Worm (Caenorhabditis elegans) whole organism, L4 larva: ENCODE results near the gene pgp-4.

Source experiments
- D1046.2 ChIP-seq: fragments of 200-800 bp; sonication (Bioruptor generic); IDR thresholded peaks from 2 replicates; pipeline ENCODE4 v1.3.6; 2022; ENCODE audit warnings: missing genetic modification characterization, missing compliant biosample characterization
- F44E2.7 ChIP-seq: fragments of 200-800 bp; sonication (Bioruptor generic); IDR thresholded peaks from 2 replicates; pipeline ENCODE4 v2.1.2; 2022; ENCODE audit warnings: missing genetic modification characterization, missing compliant biosample characterization
- F49E8.2 ChIP-seq: sonication (generic microtip); optimal IDR thresholded peaks from 2 replicates; lab custom pipeline; 2016; ENCODE audit warnings: missing compliant biosample characterization, mild to moderate bottlenecking, missing genetic modification characterization, borderline replicate concordance
- R02D3.7 ChIP-seq: fragments of 150-350 bp; sonication (generic microtip); optimal IDR thresholded peaks from 3 replicates; lab custom pipeline; 2014; ENCODE audit warnings: missing biosample characterization, missing genetic modification characterization
- T20F7.1 ChIP-seq: fragments of 200-800 bp; sonication (Bioruptor generic); optimal IDR thresholded peaks from 2 replicates; lab custom pipeline; 2018; ENCODE audit warnings: mild to moderate bottlenecking, missing genetic modification characterization, missing compliant biosample characterization
- Y48G9A.11 ChIP-seq: fragments of 200-800 bp; sonication (Bioruptor generic); IDR thresholded peaks from 2 replicates; pipeline ENCODE4 v1.3.6; 2022; ENCODE audit warnings: missing genetic modification reagents, missing genetic modification characterization, missing compliant biosample characterization
- ZK337.2 ChIP-seq: fragments of 200-800 bp; sonication (Bioruptor generic); IDR thresholded peaks from 2 replicates; pipeline ENCODE4 v1.3.6; 2022; ENCODE audit warnings: missing genetic modification reagents, missing genetic modification characterization, missing compliant biosample characterization
- ZK546.5 ChIP-seq, 2 experiments: sonication (generic microtip); optimal IDR thresholded peaks; 2 replicates each; lab custom pipeline; 2017; ENCODE audit warnings: missing biosample characterization in 2 of 2, missing genetic modification characterization in 2 of 2
- aha-1 ChIP-seq: fragments of 150-350 bp; peaks from one replicate; lab custom pipeline; 2014; ENCODE audit warnings: missing biosample characterization, missing genetic modification characterization
- aly-2 ChIP-seq: sonication (generic microtip); optimal IDR thresholded peaks from 2 replicates; lab custom pipeline; 2018; ENCODE audit warnings: missing biosample characterization, missing genetic modification characterization
- arid-1 ChIP-seq: fragments of 200-800 bp; sonication (Bioruptor generic); conservative IDR thresholded peaks from 2 replicates; pipeline ENCODE4 v1.3.6; 2022; ENCODE audit warnings: missing genetic modification reagents, missing genetic modification characterization, missing compliant biosample characterization
- ceh-20 ChIP-seq: fragments of 200-800 bp; sonication (Bioruptor generic); IDR thresholded peaks from 2 replicates; pipeline ENCODE4 v1.3.6; 2022; ENCODE audit warnings: missing genetic modification reagents, missing genetic modification characterization, missing compliant biosample characterization
- ceh-28 ChIP-seq: fragments of 150-350 bp; optimal IDR thresholded peaks from 2 replicates; lab custom pipeline; 2014; ENCODE audit warnings: missing biosample characterization, missing genetic modification reagents, missing genetic modification characterization
- ceh-32 ChIP-seq: sonication (generic microtip); optimal IDR thresholded peaks from 2 replicates; lab custom pipeline; 2016; ENCODE audit warnings: mild to moderate bottlenecking, missing genetic modification characterization, missing compliant biosample characterization; ENCODE audit not compliant: poor library complexity
- cey-2 ChIP-seq: sonication (generic microtip); optimal IDR thresholded peaks from 3 replicates; lab custom pipeline; 2017; ENCODE audit warnings: missing genetic modification characterization, mild to moderate bottlenecking, missing compliant biosample characterization, antibody characterized with exemption, borderline replicate concordance; ENCODE audit not compliant: insufficient read depth
- daf-19 ChIP-seq: fragments of 200-800 bp; sonication (Bioruptor generic); conservative IDR thresholded peaks from 2 replicates; pipeline ENCODE4 v1.3.6; 2022; ENCODE audit warnings: missing genetic modification characterization, missing compliant biosample characterization
- dmd-9 ChIP-seq: fragments of 200-800 bp; sonication (Bioruptor generic); IDR thresholded peaks from 2 replicates; pipeline ENCODE4 v1.3.6; 2022; ENCODE audit warnings: missing genetic modification reagents, missing genetic modification characterization, missing compliant biosample characterization
- dpl-1 ChIP-seq: fragments of 150-350 bp; optimal IDR thresholded peaks from 2 replicates; lab custom pipeline; 2014; ENCODE audit warnings: missing biosample characterization, missing genetic modification reagents, missing genetic modification characterization
- duxl-1 ChIP-seq: sonication (generic microtip); optimal IDR thresholded peaks from 2 replicates; lab custom pipeline; 2016; ENCODE audit warnings: mild to moderate bottlenecking, missing genetic modification characterization, moderate library complexity, missing compliant biosample characterization; ENCODE audit not compliant: poor library complexity
- egl-43 ChIP-seq: fragments of 200-800 bp; sonication (Bioruptor generic); IDR thresholded peaks from 2 replicates; pipeline ENCODE4 v1.3.6; 2022; ENCODE audit warnings: missing genetic modification reagents, missing genetic modification characterization, missing compliant biosample characterization
- fkh-10 ChIP-seq: fragments of 150-350 bp; optimal IDR thresholded peaks from 2 replicates; lab custom pipeline; 2014; ENCODE audit warnings: missing biosample characterization, missing genetic modification reagents, missing genetic modification characterization
- gei-8 ChIP-seq: fragments of 200-800 bp; sonication (Bioruptor generic); optimal IDR thresholded peaks from 2 replicates; lab custom pipeline; 2018; ENCODE audit warnings: mild to moderate bottlenecking, missing genetic modification characterization, missing compliant biosample characterization
- hlh-11 ChIP-seq: fragments of 200-800 bp; sonication (Bioruptor generic); optimal IDR thresholded peaks from 2 replicates; lab custom pipeline; 2018; ENCODE audit warnings: mild to moderate bottlenecking, missing genetic modification characterization, missing compliant biosample characterization
- hlh-30 ChIP-seq: sonication (generic microtip); optimal IDR thresholded peaks from 2 replicates; lab custom pipeline; 2017; ENCODE audit warnings: antibody characterized with exemption, mild to moderate bottlenecking, missing genetic modification characterization, missing compliant biosample characterization; ENCODE audit not compliant: insufficient read depth
- hmg-1.1 ChIP-seq: fragments of 200-800 bp; sonication (Bioruptor generic); IDR thresholded peaks from 2 replicates; pipeline ENCODE4 v1.3.6; 2022; ENCODE audit warnings: missing genetic modification reagents, missing genetic modification characterization, missing compliant biosample characterization
- jun-1 ChIP-seq: fragments of 150-350 bp; optimal IDR thresholded peaks from 2 replicates; lab custom pipeline; 2014; ENCODE audit warnings: missing biosample characterization, missing genetic modification reagents, missing genetic modification characterization
- lin-29 ChIP-seq: fragments of 200-800 bp; sonication (Bioruptor generic); IDR thresholded peaks from 2 replicates; pipeline ENCODE4 v1.3.6; 2022; ENCODE audit warnings: missing genetic modification reagents, missing genetic modification characterization, missing compliant biosample characterization
- lir-3 ChIP-seq: sonication (generic microtip); optimal IDR thresholded peaks from 2 replicates; lab custom pipeline; 2016; ENCODE audit warnings: mild to moderate bottlenecking, missing genetic modification characterization, missing compliant biosample characterization
- mdl-1 ChIP-seq, 2 experiments: fragments of 150-350 bp in 1 of 2; sonication (generic microtip) in 1 of 2; optimal IDR thresholded peaks; 2 replicates each; lab custom pipeline; 2014 to 2017; ENCODE audit warnings: missing biosample characterization in 2 of 2, missing genetic modification characterization in 2 of 2
- mep-1 ChIP-seq: fragments of 150-350 bp; sonication (generic microtip); optimal IDR thresholded peaks from 3 replicates; lab custom pipeline; 2014; ENCODE audit warnings: missing biosample characterization, missing genetic modification characterization
- nhr-10 ChIP-seq: fragments of 150-350 bp; optimal IDR thresholded peaks from 2 replicates; lab custom pipeline; 2014; ENCODE audit warnings: missing biosample characterization, missing genetic modification characterization
- nhr-102 ChIP-seq: sonication (generic microtip); optimal IDR thresholded peaks from 2 replicates; lab custom pipeline; 2016; ENCODE audit warnings: mild to moderate bottlenecking, missing genetic modification characterization, moderate library complexity, missing compliant biosample characterization
- nhr-111 ChIP-seq: fragments of 200-800 bp; sonication (Bioruptor generic); optimal IDR thresholded peaks from 2 replicates; lab custom pipeline; 2018; ENCODE audit warnings: mild to moderate bottlenecking, missing genetic modification characterization, missing compliant biosample characterization
- nhr-28 ChIP-seq: fragments of 150-350 bp; optimal IDR thresholded peaks from 2 replicates; lab custom pipeline; 2014; ENCODE audit warnings: missing biosample characterization, missing genetic modification characterization
- nhr-6 ChIP-seq: fragments of 150-350 bp; optimal IDR thresholded peaks from 2 replicates; lab custom pipeline; 2014; ENCODE audit warnings: missing biosample characterization, missing genetic modification characterization
- pha-4 ChIP-seq, 2 experiments: fragments of 150-350 bp in 1 of 2; fragments of 200-800 bp in 1 of 2; sonication (Bioruptor generic) in 1 of 2; IDR thresholded peaks in 1 of 2; optimal IDR thresholded peaks in 1 of 2; 2 replicates each; pipeline versions ENCODE4 v1.3.6 to Lab custom; 2014 to 2022; ENCODE audit warnings: missing genetic modification characterization in 2 of 2, missing genetic modification reagents in 2 of 2, missing biosample characterization in 1 of 2, missing compliant biosample characterization in 1 of 2
- pqm-1 ChIP-seq: sonication (generic microtip); optimal IDR thresholded peaks from 2 replicates; lab custom pipeline; 2017; ENCODE audit warnings: missing biosample characterization, missing genetic modification characterization
- rbr-2 ChIP-seq: sonication (generic microtip); optimal IDR thresholded peaks from 2 replicates; lab custom pipeline; 2016; ENCODE audit warnings: missing genotype, missing genetic modification characterization, missing compliant biosample characterization
- tag-97 ChIP-seq: fragments of 200-800 bp; sonication (Bioruptor generic); IDR thresholded peaks from 2 replicates; pipeline ENCODE4 v1.3.6; 2022; ENCODE audit warnings: missing genetic modification characterization, missing compliant biosample characterization
- unc-130 ChIP-seq: sonication (generic microtip); optimal IDR thresholded peaks from 2 replicates; lab custom pipeline; 2016; ENCODE audit warnings: missing genetic modification reagents, missing genetic modification characterization, missing compliant biosample characterization
- unc-62 ChIP-seq, 3 experiments: fragments of 150-350 bp in 1 of 3; sonication (generic microtip); optimal IDR thresholded peaks in 2 of 3; peaks in 1 of 3; 1 replicate in 1 of 3; 2 replicates in 2 of 3; lab custom pipeline; 2014 to 2017; ENCODE audit warnings: missing biosample characterization in 3 of 3, missing genetic modification characterization in 3 of 3, missing genetic modification reagents in 3 of 3, missing genotype in 1 of 3
- zip-2 ChIP-seq: fragments of 150-350 bp; optimal IDR thresholded peaks from 2 replicates; lab custom pipeline; 2014; ENCODE audit warnings: missing biosample characterization, missing genetic modification characterization

The pgp-4 gene

DNA sequence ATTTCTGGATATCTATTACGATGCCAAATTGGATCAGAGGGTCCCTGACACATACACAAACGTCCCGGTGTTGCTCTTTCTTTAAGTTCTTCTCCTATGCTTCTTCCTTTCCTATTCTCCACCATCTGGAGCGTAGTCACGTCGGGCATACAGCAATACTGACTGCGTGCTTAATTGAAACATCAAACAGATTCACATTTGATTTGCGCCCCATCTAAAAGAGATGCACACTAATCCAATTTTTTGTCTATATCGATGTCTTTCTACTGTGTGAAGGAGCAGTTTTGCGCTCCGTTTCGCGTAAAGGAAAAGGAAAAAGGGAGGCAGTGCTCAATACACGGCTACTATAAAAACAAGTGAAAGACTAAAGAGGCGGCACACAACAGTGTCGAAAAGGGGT is 28.9 kb upstream of the pgp-4 start:
- TF ChIP-seq zip-2 (tag; lab: Kevin White, UChicago): no peak
- TF ChIP-seq dpl-1 (GFP tag; lab: Kevin White, UChicago): no peak
- TF ChIP-seq ceh-32 (tag; lab: Kevin White, UChicago): no peak
- no peak for TF ChIP-seq F44E2.7 (GFP tag; lab: Robert Waterston, UW)
- TF ChIP-seq duxl-1: no peak
- TF ChIP-seq lin-29 (GFP tag; lab: Robert Waterston, UW): no peak
- no peak for TF ChIP-seq fkh-10 (GFP tag; lab: Kevin White, UChicago)
- TF ChIP-seq mep-1 (tag; lab: Kevin White, UChicago): no peak
- TF ChIP-seq aly-2 (tag; lab: Kevin White, UChicago): no peak
- TF ChIP-seq R02D3.7 (tag; lab: Kevin White, UChicago): no peak
- TF ChIP-seq lir-3 (tag; lab: Kevin White, UChicago): no peak
- TF ChIP-seq aha-1: no peak
- TF ChIP-seq ZK546.5 (tag; optimal IDR thresholded peaks at IDR 0.05; lab: Kevin White, UChicago): no peak
- no peak for TF ChIP-seq egl-43
- TF ChIP-seq unc-130: no peak
- TF ChIP-seq nhr-6 (tag; lab: Kevin White, UChicago): no peak
- TF ChIP-seq ceh-28 (tag; lab: Kevin White, UChicago): no peak
- TF ChIP-seq jun-1 (tag; lab: Kevin White, UChicago): no peak
- no peak for TF ChIP-seq nhr-28 (tag; lab: Kevin White, UChicago)

DNA sequence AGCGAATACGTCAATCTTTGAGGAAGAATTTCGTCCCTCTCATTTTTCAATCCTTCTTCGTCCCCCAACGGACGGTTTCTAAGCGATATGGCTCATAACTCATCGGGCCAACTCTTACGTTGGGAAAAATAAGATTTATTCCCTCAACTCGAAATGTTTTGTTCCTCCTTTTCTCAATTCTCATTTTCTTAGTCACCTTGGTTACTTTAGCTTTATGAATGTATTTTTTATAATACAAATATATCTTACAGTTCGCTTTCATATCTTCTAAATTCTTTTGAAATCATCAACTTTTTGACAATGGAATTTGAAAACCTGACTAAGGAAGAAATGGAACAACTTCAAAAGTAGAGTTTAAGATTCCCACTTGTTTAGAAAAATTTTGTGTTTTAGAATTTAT is 28.2 kb upstream of the pgp-4 start, which contains the start of gene npr-9:
npr-9 (plus strand) TSS at position 301 of the 400 bp plus-strand sequence.
- TF ChIP-seq Y48G9A.11 (GFP tag; lab: Robert Waterston, UW): no peak
- TF ChIP-seq unc-62 (GFP tag; optimal IDR thresholded peaks at IDR 0.05 in 1 of 2; lab: Kevin White, UChicago): peak in 1 of 2 experiments; percentile 13
- no peak for TF ChIP-seq unc-62 (tag; optimal IDR thresholded peaks at IDR 0.05; lab: Kevin White, UChicago)
- no peak for TF ChIP-seq ZK337.2 (GFP tag; lab: Robert Waterston, UW)
- TF ChIP-seq aha-1: peak; percentile 63
- TF ChIP-seq ceh-20: no peak

DNA sequence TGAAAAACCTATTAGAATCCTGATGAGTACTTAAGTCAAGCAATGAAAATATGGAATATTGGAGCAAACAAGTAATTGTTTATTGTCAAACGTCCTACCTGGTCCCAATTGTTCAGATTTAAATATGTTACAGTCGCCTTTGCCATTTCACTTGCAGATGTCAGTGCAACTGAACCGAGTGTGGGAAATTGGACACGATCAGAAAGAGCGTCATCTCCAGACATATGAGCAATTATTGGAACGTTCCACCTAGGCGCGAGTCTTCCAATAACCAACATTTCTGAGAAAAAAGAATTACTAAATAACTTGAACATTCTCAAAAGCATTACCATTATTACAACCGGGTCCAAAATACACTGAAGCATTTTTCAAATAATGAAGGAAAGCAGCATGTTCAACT is 20.5 kb upstream of the pgp-4 start:
- TF ChIP-seq aha-1 (peak; percentile 94), pha-4 (GFP tag; IDR thresholded peaks at IDR 0.05; lab: Robert Waterston, UW) (no peak), pha-4 (tag; optimal IDR thresholded peaks at IDR 0.05; lab: Kevin White, UChicago) (no peak)

DNA sequence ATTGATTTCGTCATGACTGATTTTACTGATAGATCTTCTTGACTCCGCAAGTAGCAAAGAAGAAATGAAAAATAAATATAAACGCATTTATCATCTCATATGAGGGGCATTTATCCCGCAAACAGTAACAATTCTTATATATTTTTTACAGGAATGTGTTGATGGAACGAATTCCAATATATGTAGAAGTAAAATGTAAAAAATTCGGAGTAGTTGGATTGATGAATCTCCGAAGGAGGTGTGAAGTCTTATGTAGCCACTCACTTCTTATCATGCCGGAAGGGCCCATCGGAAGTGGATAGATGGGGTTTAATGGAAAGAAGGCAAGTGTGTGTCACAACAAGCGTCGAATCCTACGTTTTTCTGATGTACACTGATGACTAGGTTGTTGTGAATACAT is 19.8 kb upstream of the pgp-4 start, which contains the start of gene gcy-9:
gcy-9 (minus strand) TSS at position 101 of the 400 bp plus-strand sequence.
- no peak for TF ChIP-seq pha-4 (GFP tag; IDR thresholded peaks at IDR 0.05; lab: Robert Waterston, UW)
- no peak for TF ChIP-seq pha-4 (tag; optimal IDR thresholded peaks at IDR 0.05; lab: Kevin White, UChicago)
- TF ChIP-seq rbr-2 (tag; lab: Kevin White, UChicago): no peak
- no peak for TF ChIP-seq dmd-9 (GFP tag; lab: Robert Waterston, UW)
- TF ChIP-seq nhr-111: no peak
- no peak for TF ChIP-seq F49E8.2 (tag; lab: Kevin White, UChicago)
- TF ChIP-seq ceh-20: no peak
- TF ChIP-seq nhr-28 (tag; lab: Kevin White, UChicago): no peak
- TF ChIP-seq cey-2 (tag; lab: Kevin White, UChicago): no peak
- TF ChIP-seq arid-1 (GFP tag; lab: Robert Waterston, UW): no peak
- TF ChIP-seq D1046.2 (GFP tag; lab: Robert Waterston, UW): no peak

DNA sequence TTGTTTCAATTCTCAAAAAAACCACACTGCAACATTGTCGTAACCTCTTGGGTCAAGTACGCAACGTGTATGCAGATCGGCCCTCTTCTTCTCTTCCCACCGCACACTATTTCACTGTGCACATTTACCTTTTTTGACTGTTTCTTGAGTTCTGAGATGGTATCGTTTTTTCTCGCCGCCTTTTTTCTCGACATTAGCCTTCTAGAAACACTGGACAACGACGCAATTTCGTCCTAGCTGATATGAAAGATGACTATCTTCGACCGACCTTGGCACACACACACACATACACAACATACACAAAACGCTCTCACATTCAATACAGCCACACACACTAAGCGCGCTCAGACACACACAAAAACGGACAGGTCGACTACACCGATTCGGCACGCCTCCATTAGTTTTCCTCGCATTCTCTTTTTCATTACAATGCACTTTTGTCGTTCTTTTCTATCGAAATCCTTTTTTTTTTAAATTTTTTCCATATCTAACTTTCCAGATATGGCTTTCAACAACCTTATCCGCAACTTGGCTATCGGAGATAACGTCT is 18.2 kb upstream of the pgp-4 start, which contains the start of gene aco-1:
aco-1 (plus strand) TSS at position 500 of the 550 bp plus-strand sequence.
- TF ChIP-seq nhr-102 (tag; lab: Kevin White, UChicago) (no peak), pqm-1 (tag; lab: Kevin White, UChicago) (peak; percentile 16), daf-19 (GFP tag; lab: Robert Waterston, UW) (no peak), pha-4 (GFP tag; IDR thresholded peaks at IDR 0.05; lab: Robert Waterston, UW) (no peak), pha-4 (tag; optimal IDR thresholded peaks at IDR 0.05; lab: Kevin White, UChicago) (no peak), tag-97 (GFP tag; lab: Robert Waterston, UW) (no peak), nhr-10 (tag; lab: Kevin White, UChicago) (peak; percentile 39), rbr-2 (tag; lab: Kevin White, UChicago) (peak; percentile 4), hlh-11 (tag; lab: Kevin White, UChicago) (peak; percentile 77), hlh-30 (tag; lab: Kevin White, UChicago) (peak; percentile 11), ZK337.2 (GFP tag; lab: Robert Waterston, UW) (no peak), D1046.2 (GFP tag; lab: Robert Waterston, UW) (no peak), hmg-1.1 (GFP tag; lab: Robert Waterston, UW) (no peak; the same call in 1 of the 2 replicates), mdl-1 (tag; optimal IDR thresholded peaks at IDR 0.05; lab: Kevin White, UChicago) (peak in 1 of 2 experiments; percentile 13), gei-8 (GFP tag; lab: Kevin White, UChicago) (no peak), T20F7.1 (GFP tag; lab: Kevin White, UChicago) (no peak)
